Fruit fly (Drosophila melanogaster) Kc167 (cell line): ENCODE data around the gene CG31826.

Experiments used
- Myc ChIP-seq: fragments of >200 bp; optimal IDR thresholded peaks from 2 replicates; lab custom pipeline; 2017; ENCODE audit warnings: missing external identifiers
- Sin3A ChIP-seq: fragments of >200 bp; optimal IDR thresholded peaks from 2 replicates; lab custom pipeline; 2018; ENCODE audit warnings: missing external identifiers
- h ChIP-seq: fragments of >200 bp; optimal IDR thresholded peaks from 3 replicates; lab custom pipeline; 2018; ENCODE audit warnings: missing external identifiers
- insv ChIP-seq: fragments of >200 bp; optimal IDR thresholded peaks from 3 replicates; lab custom pipeline; 2018; ENCODE audit warnings: missing external identifiers
- psq ChIP-seq: fragments of >200 bp; optimal IDR thresholded peaks from 2 replicates; lab custom pipeline; 2017; ENCODE audit warnings: missing external identifiers
- ttk ChIP-seq: sonication (Bioruptor generic); optimal IDR thresholded peaks from 2 replicates; lab custom pipeline; 2017; ENCODE audit warnings: missing external identifiers

CG31826 gene

DNA sequence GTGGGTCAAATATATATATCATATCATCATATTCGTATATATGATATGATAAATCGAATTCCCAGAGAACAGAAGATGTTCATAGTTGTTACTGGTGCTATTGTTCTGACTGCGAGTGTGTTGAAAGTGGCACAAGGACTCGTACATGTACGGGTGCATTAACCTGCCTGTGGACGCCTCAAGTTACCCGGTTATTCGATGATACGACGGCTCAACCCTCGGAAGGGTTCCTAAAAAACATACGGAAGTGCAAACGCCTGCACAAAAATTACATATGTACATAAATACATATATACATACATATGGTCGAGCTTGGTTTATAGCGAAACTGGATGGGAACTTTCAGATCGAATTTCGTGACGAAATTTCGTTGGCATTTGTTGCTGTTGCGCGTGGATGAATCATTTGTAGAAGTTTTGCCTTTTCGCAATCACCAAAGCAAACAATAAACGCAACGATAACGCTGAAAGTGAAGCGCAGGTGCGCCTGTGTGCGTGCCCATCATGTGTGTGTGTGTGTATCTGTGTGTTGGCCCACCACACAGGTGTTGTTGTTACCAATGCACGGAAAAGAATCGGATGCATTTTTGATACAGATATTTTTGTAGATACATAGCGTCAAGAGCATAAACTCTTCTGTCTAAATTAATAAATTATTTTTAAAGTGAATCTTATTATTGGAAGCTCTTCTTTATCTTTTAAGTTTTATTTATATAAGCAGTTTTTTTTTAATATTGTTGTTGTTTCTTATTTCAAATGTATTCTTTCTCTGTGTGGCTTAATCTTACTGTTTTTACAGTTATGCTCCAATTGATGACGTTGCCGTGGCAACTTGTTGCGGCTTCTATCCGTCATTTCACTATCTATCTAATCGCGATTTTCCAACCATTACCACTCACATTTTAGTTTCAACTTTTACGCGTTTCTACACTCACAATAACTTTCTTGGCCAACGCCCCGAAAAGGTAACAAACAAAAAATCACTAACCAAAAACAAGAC is 11.2 kb downstream of the CG31826 start:
- TF ChIP-seq Sin3A (lab: Kevin White, UChicago) (no peak), psq (lab: Kevin White, UChicago) (no peak), h (lab: Kevin White, UChicago) (no peak), insv (lab: Kevin White, UChicago) (no peak), ttk (lab: Kevin White, UChicago) (no peak), Myc (lab: Kevin White, UChicago) (no peak)

DNA sequence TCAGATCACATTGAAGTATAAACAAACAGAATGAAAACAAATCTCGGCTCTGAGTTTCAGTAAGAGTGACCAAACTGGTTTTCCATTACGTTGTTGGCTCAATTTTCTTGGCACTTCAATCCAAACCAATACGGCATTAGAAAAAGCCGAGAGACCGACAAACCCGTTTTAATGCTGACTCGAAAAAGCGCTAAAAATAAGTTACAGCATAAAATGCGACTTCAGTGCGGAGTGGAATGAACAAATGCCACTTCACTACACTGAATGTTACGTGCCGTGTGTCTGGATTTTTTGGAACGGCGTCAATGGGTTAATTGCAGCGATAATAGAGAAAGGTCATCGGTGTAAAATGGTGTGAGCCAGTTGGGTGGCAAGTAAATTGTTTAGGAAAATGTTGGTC is 12.2 kb downstream of the CG31826 start:
- TF ChIP-seq insv (lab: Kevin White, UChicago) (no peak), Myc (lab: Kevin White, UChicago) (no peak), Sin3A (lab: Kevin White, UChicago) (no peak), psq (lab: Kevin White, UChicago) (no peak), ttk (lab: Kevin White, UChicago) (no peak), h (lab: Kevin White, UChicago) (no peak)

DNA sequence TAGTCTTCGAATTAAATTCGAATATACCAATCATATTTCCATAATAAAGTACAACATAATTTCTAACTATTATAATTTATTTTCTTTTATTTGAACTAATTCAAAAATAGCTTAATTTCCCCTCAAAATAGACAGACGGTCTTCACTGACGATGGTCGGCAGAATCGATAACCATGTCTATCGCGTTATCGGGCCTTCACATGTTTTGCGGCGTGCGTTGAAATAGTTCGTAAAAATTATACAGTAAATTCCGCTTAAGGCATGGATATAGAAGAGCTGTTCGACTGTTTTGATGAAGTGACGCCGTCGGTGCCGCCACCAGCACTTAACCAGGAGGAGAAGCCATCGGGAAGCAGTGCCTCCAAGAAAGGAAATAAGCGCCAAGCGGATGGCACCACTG is 20.8 kb downstream of the CG31826 start, which contains the start of gene Mtr4:
Mtr4 (plus strand) TSS at position 168 of the 400 bp plus-strand sequence.
- TF ChIP-seq psq (lab: Kevin White, UChicago) (no peak), Sin3A (lab: Kevin White, UChicago) (no peak), h (lab: Kevin White, UChicago) (no peak), insv (lab: Kevin White, UChicago) (no peak), ttk (lab: Kevin White, UChicago) (no peak), Myc (lab: Kevin White, UChicago) (no peak)

- TF ChIP-seq psq (lab: Kevin White, UChicago): no peak
- TF ChIP-seq h (lab: Kevin White, UChicago): no peak
- no peak for TF ChIP-seq Sin3A (lab: Kevin White, UChicago)
- no peak for TF ChIP-seq Myc (lab: Kevin White, UChicago)
- no peak for TF ChIP-seq ttk (lab: Kevin White, UChicago)
- TF ChIP-seq insv (lab: Kevin White, UChicago): no peak
These were observed 21.7 kb downstream of the CG31826 start for dm6 chr2L:15751259-15751555.

dm6 chr2L:15750523-15751258 is 22.2 kb downstream of the CG31826 start, which contains the start of gene ND-B17:
Gene ND-B17 (minus strand): TSS chr2L:15751078.
- no peak for TF ChIP-seq ttk (lab: Kevin White, UChicago)
- TF ChIP-seq insv (lab: Kevin White, UChicago): no peak
- TF ChIP-seq Myc (lab: Kevin White, UChicago): no peak
- TF ChIP-seq Sin3A (lab: Kevin White, UChicago): no peak
- TF ChIP-seq h (lab: Kevin White, UChicago): no peak
- TF ChIP-seq psq (lab: Kevin White, UChicago): no peak

- TF ChIP-seq h (lab: Kevin White, UChicago) (no peak), Myc (lab: Kevin White, UChicago) (no peak), Sin3A (lab: Kevin White, UChicago) (no peak), ttk (lab: Kevin White, UChicago) (no peak), insv (lab: Kevin White, UChicago) (no peak), psq (lab: Kevin White, UChicago) (no peak)
These were observed 23.6 kb downstream of the CG31826 start for dm6 chr2L:15749313-15749712.

dm6 chr2L:15748261-15748553 is 24.7 kb downstream of the CG31826 start:
- TF ChIP-seq ttk (lab: Kevin White, UChicago): no peak
- TF ChIP-seq insv (lab: Kevin White, UChicago): no peak
- TF ChIP-seq Myc (lab: Kevin White, UChicago): no peak
- TF ChIP-seq psq (lab: Kevin White, UChicago): no peak
- TF ChIP-seq Sin3A (lab: Kevin White, UChicago): no peak
- no peak for TF ChIP-seq h (lab: Kevin White, UChicago)

- no peak for TF ChIP-seq psq (lab: Kevin White, UChicago)
- no peak for TF ChIP-seq h (lab: Kevin White, UChicago)
- TF ChIP-seq Sin3A (lab: Kevin White, UChicago): no peak
- no peak for TF ChIP-seq Myc (lab: Kevin White, UChicago)
- no peak for TF ChIP-seq ttk (lab: Kevin White, UChicago)
- TF ChIP-seq insv (lab: Kevin White, UChicago): no peak
These were observed 25.3 kb downstream of the CG31826 start, which contains the start of gene CycE for dm6 chr2L:15747394-15748260. Gene CycE (minus strand): TSS chr2L:15748150.

- no peak for TF ChIP-seq ttk (lab: Kevin White, UChicago)
These were observed 26.1 kb downstream of the CG31826 start for dm6 chr2L:15746600-15747393.

dm6 chr2L:15745989-15746388 is 26.9 kb downstream of the CG31826 start:
- no peak for TF ChIP-seq ttk (lab: Kevin White, UChicago)
- TF ChIP-seq h (lab: Kevin White, UChicago): no peak
- TF ChIP-seq Myc (lab: Kevin White, UChicago): no peak
- TF ChIP-seq psq (lab: Kevin White, UChicago): no peak
- TF ChIP-seq insv (lab: Kevin White, UChicago): no peak
- no peak for TF ChIP-seq Sin3A (lab: Kevin White, UChicago)
